Worm (Caenorhabditis elegans): Measurements from ENCODE around the gene fbxa-55.

The fbxa-55 gene

DNA sequence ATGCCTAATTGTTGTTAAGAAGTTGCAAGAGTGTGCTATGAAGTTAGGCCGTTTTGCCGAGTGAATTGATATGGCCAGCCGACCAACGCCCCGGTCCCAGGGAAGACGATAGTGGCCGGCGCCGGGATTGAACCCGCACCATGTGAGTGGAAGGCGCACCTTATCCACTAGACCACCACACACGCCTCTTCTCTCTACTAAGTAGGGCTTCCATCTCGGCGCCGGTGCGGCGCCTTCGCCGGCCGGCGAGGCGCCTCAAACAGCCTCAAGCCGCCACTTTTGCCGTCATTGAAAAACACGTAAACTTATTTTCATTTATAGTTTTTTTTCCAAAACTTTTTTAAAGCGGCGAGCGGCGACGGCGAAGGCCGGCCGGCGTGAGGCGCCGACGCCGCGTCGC is 43.0 kb upstream of the fbxa-55 start:
- TF ChIP-seq pha-4 (tag; optimal IDR thresholded peaks at IDR 0.05) (no peak), blmp-1 (tag; optimal IDR thresholded peaks at IDR 0.05) (no peak), unc-62 (GFP tag; optimal IDR thresholded peaks at IDR 0.05) (no peak), drap-1 (GFP tag; optimal IDR thresholded peaks at IDR 0.05) (no peak), elt-1 (tag; optimal IDR thresholded peaks at IDR 0.05; ENCODE audit: borderline replicate concordance, insufficient read depth) (no peak), nhr-28 (tag; optimal IDR thresholded peaks at IDR 0.05) (no peak), elt-3 (tag; optimal IDR thresholded peaks at IDR 0.05) (no peak), bed-3 (GFP tag; optimal IDR thresholded peaks at IDR 0.05) (no peak), cnd-1 (tag; optimal IDR thresholded peaks at IDR 0.05) (no peak), lin-32 (GFP tag; optimal IDR thresholded peaks at IDR 0.05) (no peak)

DNA sequence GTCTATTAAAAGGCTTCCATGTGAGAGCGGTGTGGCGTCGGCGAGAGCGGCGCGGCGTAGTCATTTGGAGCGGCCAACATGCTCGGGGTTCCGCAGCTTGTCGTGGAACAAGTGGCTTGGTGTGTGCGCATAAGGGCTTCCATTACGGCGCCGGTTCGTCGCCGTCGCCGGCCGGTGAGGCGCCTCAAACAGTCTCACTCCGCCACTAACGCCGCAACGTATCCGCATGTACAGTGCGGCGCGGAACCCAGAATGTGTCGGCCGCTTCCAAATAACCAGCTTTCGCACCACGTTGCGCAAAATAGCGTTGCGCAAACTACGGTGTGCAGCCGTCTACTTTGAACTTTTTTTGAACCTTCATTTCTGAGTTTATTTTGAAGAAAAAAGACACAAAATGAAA is 35.0 kb upstream of the fbxa-55 start:
- TF ChIP-seq unc-39 (tag; optimal IDR thresholded peaks at IDR 0.05) (no peak), bed-3 (GFP tag; optimal IDR thresholded peaks at IDR 0.05) (no peak), nhr-76 (tag; optimal IDR thresholded peaks at IDR 0.05) (no peak), nhr-2 (tag; optimal IDR thresholded peaks at IDR 0.05) (no peak), lsy-2 (tag; optimal IDR thresholded peaks at IDR 0.05) (no peak), unc-120 (tag; optimal IDR thresholded peaks at IDR 0.05; ENCODE audit: poor library complexity, severe bottlenecking) (no peak), ham-2 (GFP tag; optimal IDR thresholded peaks at IDR 0.05) (no peak), nhr-12 (tag; optimal IDR thresholded peaks at IDR 0.05) (no peak), flh-1 (GFP tag; optimal IDR thresholded peaks at IDR 0.05) (no peak), M03D4.4 (tag; optimal IDR thresholded peaks at IDR 0.05) (no peak), mab-5 (tag; optimal IDR thresholded peaks at IDR 0.05) (no peak), ceh-43 (GFP tag; optimal IDR thresholded peaks at IDR 0.05) (no peak), snpc-4 (tag; optimal IDR thresholded peaks at IDR 0.05) (no peak), zip-8 (tag; optimal IDR thresholded peaks at IDR 0.05) (no peak), mep-1 (tag; optimal IDR thresholded peaks at IDR 0.05) (no peak), ces-1 (GFP tag; optimal IDR thresholded peaks at IDR 0.05) (no peak), elt-1 (tag; optimal IDR thresholded peaks at IDR 0.05; ENCODE audit: borderline replicate concordance, insufficient read depth) (no peak)

DNA sequence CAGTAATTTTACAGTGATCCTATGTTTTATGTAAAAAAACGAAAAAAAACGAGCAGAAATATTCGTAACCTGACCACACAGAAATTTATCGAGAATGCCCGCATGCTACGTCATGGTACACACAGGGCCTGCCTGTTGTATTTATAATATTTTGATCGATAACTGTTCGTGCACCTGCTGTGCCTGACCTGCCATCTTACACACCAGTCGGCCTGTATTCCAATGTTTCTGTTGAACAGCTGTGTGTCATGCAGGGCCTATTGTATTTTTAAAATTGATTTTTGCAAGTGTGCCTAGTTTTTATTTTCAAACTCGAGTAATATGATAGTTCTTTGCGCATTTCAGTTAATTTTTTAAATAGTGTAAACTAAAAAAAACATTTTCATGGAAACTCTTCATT is 30.4 kb upstream of the fbxa-55 start:
- TF ChIP-seq lin-32 (GFP tag; optimal IDR thresholded peaks at IDR 0.05): peak; percentile 14
- no peak for TF ChIP-seq ztf-11 (tag; optimal IDR thresholded peaks at IDR 0.05)
- TF ChIP-seq hlh-1 (tag; optimal IDR thresholded peaks at IDR 0.05): no peak
- peak; percentile 90 for TF ChIP-seq nhr-2 (tag; optimal IDR thresholded peaks at IDR 0.05)

DNA sequence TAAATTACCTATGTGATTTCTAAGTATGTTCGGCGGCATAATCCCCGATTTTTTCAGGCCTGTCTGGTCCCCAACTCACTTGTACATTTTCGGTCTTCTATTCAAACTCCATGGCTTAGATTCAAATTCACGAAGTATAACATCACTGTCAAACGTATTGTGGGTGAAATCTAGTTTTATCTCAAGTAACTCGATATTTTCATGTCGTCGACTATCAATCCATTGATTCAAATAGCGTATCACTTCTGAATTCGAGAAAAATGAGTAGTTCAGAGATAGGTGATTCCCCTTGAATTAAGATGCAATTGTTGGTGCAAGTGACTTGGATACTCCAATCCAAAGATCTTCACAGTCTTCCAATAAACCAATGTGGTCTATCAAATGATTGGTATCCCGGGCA is 28.8 kb upstream of the fbxa-55 start:
- TF ChIP-seq sem-2 (GFP tag; optimal IDR thresholded peaks at IDR 0.05): no peak
- no peak for TF ChIP-seq unc-120 (tag; optimal IDR thresholded peaks at IDR 0.05; ENCODE audit: poor library complexity, severe bottlenecking)

DNA sequence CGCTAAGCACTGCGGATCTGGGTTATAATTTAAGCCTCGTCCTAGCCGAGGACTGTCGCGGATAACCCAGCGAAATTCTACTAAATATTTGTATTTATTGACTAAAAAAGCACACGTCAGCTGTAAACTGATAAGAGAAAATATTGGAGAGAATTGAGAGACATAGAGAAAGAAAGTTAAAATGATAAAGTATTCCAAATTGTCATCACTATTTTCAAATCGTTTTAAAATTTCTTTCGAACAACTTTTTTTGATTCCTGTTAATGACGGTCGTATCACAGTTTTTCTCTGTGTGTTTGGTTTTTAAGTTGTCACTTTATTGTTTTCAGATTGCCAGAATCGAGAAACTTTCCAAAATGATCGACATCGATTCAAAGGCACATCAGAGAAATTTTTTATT is 26.1 kb upstream of the fbxa-55 start, which contains the start of gene fbxa-51:
fbxa-51 (plus strand) TSS at position 322 of the 400 bp plus-strand sequence.
- no peak for TF ChIP-seq unc-62 (GFP tag; optimal IDR thresholded peaks at IDR 0.05)

DNA sequence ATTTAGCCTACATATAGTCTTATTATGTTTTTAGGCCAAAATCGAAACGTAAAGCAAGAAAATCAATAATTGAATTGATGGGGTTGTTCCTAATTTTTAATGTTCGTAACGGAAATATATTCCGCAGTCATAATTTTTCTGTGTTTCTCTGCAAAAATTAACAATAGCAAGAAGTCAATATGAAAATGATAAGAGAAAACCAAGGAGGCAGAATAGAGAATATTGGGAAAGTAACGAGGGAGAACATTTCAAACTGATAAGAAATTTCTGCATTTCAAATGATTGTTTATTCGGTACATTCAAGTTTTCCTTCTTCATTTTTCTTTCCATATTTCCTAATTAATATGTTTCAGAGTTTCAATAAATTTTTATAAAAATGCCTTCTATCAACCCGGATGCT is 20.1 kb upstream of the fbxa-55 start, which contains the start of gene fbxa-54:
fbxa-54 (plus strand) TSS at position 354 of the 400 bp plus-strand sequence.
- no peak for TF ChIP-seq sptf-1 (tag; optimal IDR thresholded peaks at IDR 0.05)
- no peak for TF ChIP-seq sem-2 (GFP tag; optimal IDR thresholded peaks at IDR 0.05)
- no peak for TF ChIP-seq drap-1 (GFP tag; optimal IDR thresholded peaks at IDR 0.05)
- TF ChIP-seq cnd-1 (tag; optimal IDR thresholded peaks at IDR 0.05): no peak
- TF ChIP-seq blmp-1 (tag; optimal IDR thresholded peaks at IDR 0.05): no peak
- no peak for TF ChIP-seq unc-39 (tag; optimal IDR thresholded peaks at IDR 0.05)
- TF ChIP-seq mep-1 (tag; optimal IDR thresholded peaks at IDR 0.05): no peak
- TF ChIP-seq zip-8 (tag; optimal IDR thresholded peaks at IDR 0.05): no peak
- no peak for TF ChIP-seq lsy-2 (tag; optimal IDR thresholded peaks at IDR 0.05)
- no peak for TF ChIP-seq mab-5 (tag; optimal IDR thresholded peaks at IDR 0.05)
- TF ChIP-seq snpc-4 (tag; optimal IDR thresholded peaks at IDR 0.05): no peak
- TF ChIP-seq unc-120 (tag; optimal IDR thresholded peaks at IDR 0.05; ENCODE audit: poor library complexity, severe bottlenecking): no peak
- TF ChIP-seq ceh-43 (GFP tag; optimal IDR thresholded peaks at IDR 0.05): no peak
- no peak for TF ChIP-seq unc-62 (GFP tag; optimal IDR thresholded peaks at IDR 0.05)
- no peak for TF ChIP-seq elt-3 (tag; optimal IDR thresholded peaks at IDR 0.05)
